Worm (Caenorhabditis elegans) whole organism, young adult: ENCODE measurements around the gene F54D5.4.

Experiments used
- C06A6.2 ChIP-seq: fragments of 200-800 bp; sonication (Bioruptor generic); conservative IDR thresholded peaks from 2 replicates; pipeline ENCODE4 v1.3.6; 2022; ENCODE audit warnings: missing genetic modification characterization, missing compliant biosample characterization
- D2030.7 ChIP-seq: fragments of 200-800 bp; sonication (Bioruptor generic); IDR thresholded peaks from 2 replicates; pipeline ENCODE4 v1.3.6; 2022; ENCODE audit warnings: missing genetic modification reagents, missing genetic modification characterization, missing compliant biosample characterization
- F10E7.11 ChIP-seq: sonication (generic microtip); optimal IDR thresholded peaks from 2 replicates; lab custom pipeline; 2017; ENCODE audit warnings: mild to moderate bottlenecking, missing genetic modification characterization, moderate library complexity, missing compliant biosample characterization
- F33H1.4 ChIP-seq: fragments of 200-800 bp; sonication (Bioruptor generic); IDR thresholded peaks from 2 replicates; pipeline ENCODE4 v1.3.6; 2022; ENCODE audit warnings: missing genetic modification reagents, missing genetic modification characterization, missing compliant biosample characterization
- F37B4.10 ChIP-seq: fragments of 200-800 bp; sonication (Bioruptor generic); IDR thresholded peaks from 2 replicates; pipeline ENCODE4 v1.3.6; 2022; ENCODE audit warnings: missing genetic modification characterization, missing compliant biosample characterization
- F57A8.1 ChIP-seq: fragments of 200-800 bp; sonication (Bioruptor generic); optimal IDR thresholded peaks from 2 replicates; lab custom pipeline; 2018; ENCODE audit warnings: mild to moderate bottlenecking, missing genetic modification characterization, moderate library complexity, missing compliant biosample characterization
- F57C9.4 ChIP-seq: sonication (generic microtip); optimal IDR thresholded peaks from 2 replicates; lab custom pipeline; 2017; ENCODE audit warnings: mild to moderate bottlenecking, missing genetic modification characterization, missing compliant biosample characterization
- T07F8.4 ChIP-seq: sonication (generic microtip); optimal IDR thresholded peaks from 2 replicates; lab custom pipeline; 2016; ENCODE audit warnings: mild to moderate bottlenecking, missing genetic modification characterization, moderate library complexity, missing compliant biosample characterization
- Y53G8AR.9 ChIP-seq: fragments of 200-800 bp; sonication (Bioruptor generic); conservative IDR thresholded peaks from 2 replicates; pipeline ENCODE4 v1.3.6; 2022; ENCODE audit warnings: missing genetic modification reagents, missing genetic modification characterization, missing compliant biosample characterization
- ZK185.1 ChIP-seq: sonication (generic microtip); optimal IDR thresholded peaks from 2 replicates; lab custom pipeline; 2016; ENCODE audit warnings: mild to moderate bottlenecking, missing genetic modification characterization, missing compliant biosample characterization; ENCODE audit not compliant: poor library complexity, severe bottlenecking
- aptf-2 ChIP-seq: fragments of 200-800 bp; sonication (Bioruptor generic); conservative IDR thresholded peaks from 2 replicates; pipeline ENCODE4 v1.3.6; 2022; ENCODE audit warnings: missing genetic modification reagents, missing genetic modification characterization, missing compliant biosample characterization
- aptf-3 ChIP-seq: fragments of 200-800 bp; sonication (Bioruptor generic); IDR thresholded peaks from 2 replicates; pipeline ENCODE4 v1.3.6; 2022; ENCODE audit warnings: missing genetic modification characterization, missing compliant biosample characterization
- athp-1 ChIP-seq: sonication (generic microtip); optimal IDR thresholded peaks from 2 replicates; lab custom pipeline; 2017; ENCODE audit warnings: mild to moderate bottlenecking, missing genetic modification characterization, missing compliant biosample characterization
- bed-2 ChIP-seq: fragments of 200-800 bp; sonication (Bioruptor generic); IDR thresholded peaks from 2 replicates; pipeline ENCODE4 v1.3.6; 2022; ENCODE audit warnings: missing genetic modification reagents, missing genetic modification characterization, missing compliant biosample characterization
- ceh-100 ChIP-seq: fragments of 200-800 bp; sonication (Bioruptor generic); IDR thresholded peaks from 2 replicates; pipeline ENCODE4 v1.3.6; 2022; ENCODE audit warnings: missing genetic modification reagents, missing genetic modification characterization, missing compliant biosample characterization
- die-1 ChIP-seq: sonication (generic microtip); optimal IDR thresholded peaks from 2 replicates; lab custom pipeline; 2016; ENCODE audit warnings: missing genotype, mild to moderate bottlenecking, missing genetic modification characterization, missing compliant biosample characterization
- dpl-1 ChIP-seq: fragments of 150-350 bp; optimal IDR thresholded peaks from 2 replicates; lab custom pipeline; 2014; ENCODE audit warnings: missing biosample characterization, missing genetic modification reagents, missing genetic modification characterization
- ekl-4 ChIP-seq: fragments of 200-800 bp; sonication (Bioruptor generic); IDR thresholded peaks from 2 replicates; pipeline ENCODE4 v1.3.6; 2022; ENCODE audit warnings: missing genetic modification reagents, missing genetic modification characterization, missing compliant biosample characterization
- him-1 ChIP-seq: sonication (generic microtip); optimal IDR thresholded peaks from 2 replicates; lab custom pipeline; 2016; ENCODE audit warnings: missing genotype, missing genetic modification reagents, missing genetic modification characterization, missing compliant biosample characterization
- hmg-20 ChIP-seq: fragments of 200-800 bp; sonication (Bioruptor generic); IDR thresholded peaks from 2 replicates; pipeline ENCODE4 v1.3.6; 2022; ENCODE audit warnings: missing genetic modification reagents, missing genetic modification characterization, missing compliant biosample characterization
- lag-1 ChIP-seq: fragments of 200-800 bp; sonication (Bioruptor generic); IDR thresholded peaks from 2 replicates; pipeline ENCODE4 v1.3.6; 2022; ENCODE audit warnings: missing genetic modification reagents, missing genetic modification characterization, missing compliant biosample characterization
- let-526 ChIP-seq: fragments of 200-800 bp; sonication (Bioruptor generic); IDR thresholded peaks from 2 replicates; pipeline ENCODE4 v1.3.6; 2022; ENCODE audit warnings: missing genetic modification reagents, missing genetic modification characterization, missing compliant biosample characterization
- let-607 ChIP-seq, 2 experiments: fragments of 200-800 bp in 1 of 2; sonication (Bioruptor generic) in 1 of 2; sonication (generic microtip) in 1 of 2; optimal IDR thresholded peaks; 2 replicates each; lab custom pipeline; 2016 to 2018; ENCODE audit warnings: mild to moderate bottlenecking in 2 of 2, missing compliant biosample characterization in 2 of 2, missing genetic modification characterization in 2 of 2, moderate library complexity in 2 of 2, missing genotype in 1 of 2
- lin-54 ChIP-seq: fragments of 200-800 bp; sonication (Bioruptor generic); optimal IDR thresholded peaks from 2 replicates; lab custom pipeline; 2018; ENCODE audit warnings: mild to moderate bottlenecking, missing genetic modification characterization, missing compliant biosample characterization
- lir-1 ChIP-seq: fragments of 200-800 bp; sonication (Bioruptor generic); conservative IDR thresholded peaks from 2 replicates; pipeline ENCODE4 v1.3.6; 2022; ENCODE audit warnings: missing genetic modification reagents, missing genetic modification characterization, missing compliant biosample characterization
- lsl-1 ChIP-seq: fragments of 200-800 bp; sonication (Bioruptor generic); optimal IDR thresholded peaks from 2 replicates; lab custom pipeline; 2018; ENCODE audit warnings: mild to moderate bottlenecking, missing genetic modification characterization, moderate library complexity, missing compliant biosample characterization
- madf-10 ChIP-seq: sonication (generic microtip); optimal IDR thresholded peaks from 2 replicates; lab custom pipeline; 2016; ENCODE audit warnings: mild to moderate bottlenecking, missing genetic modification characterization, missing compliant biosample characterization
- madf-3 ChIP-seq: fragments of 200-800 bp; sonication (Bioruptor generic); IDR thresholded peaks from 2 replicates; pipeline ENCODE4 v1.3.6; 2022; ENCODE audit warnings: missing genetic modification reagents, missing genetic modification characterization, missing compliant biosample characterization
- madf-6 ChIP-seq: fragments of 200-800 bp; sonication (Bioruptor generic); IDR thresholded peaks from 2 replicates; pipeline ENCODE4 v1.3.6; 2022; ENCODE audit warnings: missing genetic modification reagents, missing genetic modification characterization, missing compliant biosample characterization
- madf-8 ChIP-seq: fragments of 200-800 bp; sonication (Bioruptor generic); conservative IDR thresholded peaks from 2 replicates; pipeline ENCODE4 v1.3.6; 2022; ENCODE audit warnings: missing genetic modification reagents, missing genetic modification characterization, missing compliant biosample characterization
- mcd-1 ChIP-seq: fragments of 200-800 bp; sonication (Bioruptor generic); IDR thresholded peaks from 2 replicates; pipeline ENCODE4 v1.3.6; 2022; ENCODE audit warnings: missing genetic modification reagents, missing genetic modification characterization, missing compliant biosample characterization
- mxl-1 ChIP-seq: sonication (generic microtip); optimal IDR thresholded peaks from 2 replicates; lab custom pipeline; 2016; ENCODE audit warnings: missing genetic modification characterization, missing compliant biosample characterization
- nfyb-1 ChIP-seq: fragments of 200-800 bp; sonication (Bioruptor generic); IDR thresholded peaks from 2 replicates; pipeline ENCODE4 v1.3.6; 2022; ENCODE audit warnings: missing genetic modification reagents, missing genetic modification characterization, missing compliant biosample characterization
- nhr-179 ChIP-seq: sonication (generic microtip); optimal IDR thresholded peaks from 2 replicates; lab custom pipeline; 2016; ENCODE audit warnings: mild to moderate bottlenecking, missing genetic modification characterization, missing compliant biosample characterization
- rcor-1 ChIP-seq: fragments of 200-800 bp; sonication (Bioruptor generic); IDR thresholded peaks from 2 replicates; pipeline ENCODE4 v1.3.6; 2022; ENCODE audit warnings: missing genetic modification reagents, missing genetic modification characterization, missing compliant biosample characterization
- repo-1 ChIP-seq: sonication (generic microtip); optimal IDR thresholded peaks from 2 replicates; lab custom pipeline; 2017; ENCODE audit warnings: mild to moderate bottlenecking, missing genetic modification characterization, missing compliant biosample characterization
- rpc-1 ChIP-seq, 2 experiments: fragments of 150-350 bp in 1 of 2; sonication (generic microtip) in 1 of 2; optimal IDR thresholded peaks; 2 replicates each; lab custom pipeline; 2014 to 2018; ENCODE audit warnings: missing biosample characterization in 1 of 2, missing genetic modification characterization in 1 of 2, missing genetic modification reagents in 1 of 2, missing genotype in 1 of 2
- sdz-38 ChIP-seq: sonication (generic microtip); optimal IDR thresholded peaks from 2 replicates; lab custom pipeline; 2016; ENCODE audit warnings: missing genotype, missing genetic modification characterization, missing compliant biosample characterization
- snpc-4 ChIP-seq, 5 experiments: fragments of 150-350 bp in 1 of 5; sonication (generic microtip) in 4 of 5; optimal IDR thresholded peaks; 2 replicates each; lab custom pipeline; 2014 to 2018; ENCODE audit warnings: missing genetic modification characterization in 5 of 5, missing biosample characterization in 3 of 5, antibody characterized with exemption in 2 of 5, mild to moderate bottlenecking in 2 of 5, missing compliant biosample characterization in 2 of 5, missing genotype in 2 of 5, moderate library complexity in 2 of 5, missing genetic modification reagents in 1 of 5
- sptf-2 ChIP-seq: fragments of 200-800 bp; sonication (Bioruptor generic); optimal IDR thresholded peaks from 2 replicates; lab custom pipeline; 2018; ENCODE audit warnings: mild to moderate bottlenecking, missing genetic modification characterization, missing compliant biosample characterization
- tlf-1 ChIP-seq: fragments of 200-800 bp; sonication (Bioruptor generic); optimal IDR thresholded peaks from 2 replicates; lab custom pipeline; 2018; ENCODE audit warnings: mild to moderate bottlenecking, missing genetic modification characterization, missing compliant biosample characterization
- xnd-1 ChIP-seq: sonication (generic microtip); optimal IDR thresholded peaks from 2 replicates; lab custom pipeline; 2016; ENCODE audit warnings: missing genotype, missing genetic modification reagents, missing genetic modification characterization, missing compliant biosample characterization
- zfh-2 ChIP-seq: fragments of 200-800 bp; sonication (Bioruptor generic); conservative IDR thresholded peaks from 2 replicates; pipeline ENCODE4 v1.3.6; 2022; ENCODE audit warnings: missing genetic modification reagents, missing genetic modification characterization, missing compliant biosample characterization
- zim-3 ChIP-seq: sonication (generic microtip); optimal IDR thresholded peaks from 2 replicates; lab custom pipeline; 2017; ENCODE audit warnings: mild to moderate bottlenecking, missing genetic modification characterization, moderate library complexity, missing compliant biosample characterization
- ztf-28 ChIP-seq: fragments of 200-800 bp; sonication (Bioruptor generic); IDR thresholded peaks from 2 replicates; pipeline ENCODE4 v1.3.6; 2022; ENCODE audit warnings: missing genetic modification reagents, missing genetic modification characterization, missing compliant biosample characterization
- ztf-3 ChIP-seq: fragments of 200-800 bp; sonication (Bioruptor generic); optimal IDR thresholded peaks from 2 replicates; lab custom pipeline; 2018; ENCODE audit warnings: mild to moderate bottlenecking, missing genetic modification characterization, missing compliant biosample characterization

F54D5.4 gene

ce11 chrII:11536505-11536904 is 33.1 kb upstream of the F54D5.4 start:
- TF ChIP-seq F33H1.4 (GFP tag; lab: Robert Waterston, UW) (peak; percentile 31; the same call in 1 of the 2 replicates), mxl-1 (tag; lab: Kevin White, UChicago) (no peak), madf-6 (GFP tag; lab: Robert Waterston, UW) (peak; percentile 92), sptf-2 (GFP tag; lab: Kevin White, UChicago) (no peak), madf-8 (peak; percentile 93), rcor-1 (GFP tag; lab: Robert Waterston, UW) (no peak), D2030.7 (GFP tag; lab: Robert Waterston, UW) (0 out of 2 replicates have a peak, but pooled peaks have one; percentile 28), aptf-2 (GFP tag; lab: Robert Waterston, UW) (no peak), hmg-20 (no peak), xnd-1 (tag; lab: Kevin White, UChicago) (peak; percentile 72), lsl-1 (peak; percentile 81), rpc-1 (optimal IDR thresholded peaks at IDR 0.05; lab: Kevin White, UChicago) (no peak), rpc-1 (tag; optimal IDR thresholded peaks at IDR 0.05; lab: Kevin White, UChicago) (no peak)

ce11 chrII:11537115-11537514 is 32.5 kb upstream of the F54D5.4 start:
- TF ChIP-seq rcor-1 (GFP tag; lab: Robert Waterston, UW) (peak; percentile 47; the same call in 1 of the 2 replicates), tlf-1 (GFP tag; lab: Kevin White, UChicago) (peak; percentile 81), nhr-179 (tag; lab: Kevin White, UChicago) (no peak), repo-1 (tag; lab: Kevin White, UChicago) (no peak), lir-1 (GFP tag; lab: Robert Waterston, UW) (peak; percentile 79; the same call in 1 of the 2 replicates), lsl-1 (peak; percentile 80), let-526 (no peak), lin-54 (GFP tag; lab: Kevin White, UChicago) (peak; percentile 81), T07F8.4 (tag; lab: Kevin White, UChicago) (no peak), ceh-100 (GFP tag; lab: Robert Waterston, UW) (peak; percentile 84), let-607 (tag; optimal IDR thresholded peaks at IDR 0.05; lab: Kevin White, UChicago) (no peak), die-1 (no peak), lag-1 (GFP tag; lab: Robert Waterston, UW) (no peak), madf-10 (no peak), him-1 (tag; lab: Kevin White, UChicago) (peak; percentile 30), Y53G8AR.9 (GFP tag; lab: Robert Waterston, UW) (0 out of 2 replicates have a peak, but pooled peaks have one; percentile 68), athp-1 (tag; lab: Kevin White, UChicago) (peak; percentile 40), F10E7.11 (no peak), madf-3 (GFP tag; lab: Robert Waterston, UW) (peak; percentile 92), F57A8.1 (GFP tag; lab: Kevin White, UChicago) (no peak), zim-3 (tag; lab: Kevin White, UChicago) (no peak), bed-2 (peak; percentile 81; the same call in 1 of the 2 replicates), F37B4.10 (GFP tag; lab: Robert Waterston, UW) (peak; percentile 78; the same call in 1 of the 2 replicates), ZK185.1 (no peak), mcd-1 (GFP tag; lab: Robert Waterston, UW) (peak; percentile 78), zfh-2 (GFP tag; lab: Robert Waterston, UW) (peak; percentile 85), aptf-2 (GFP tag; lab: Robert Waterston, UW) (peak; percentile 85), nfyb-1 (GFP tag; lab: Robert Waterston, UW) (no peak), ztf-28 (GFP tag; lab: Robert Waterston, UW) (0 out of 2 replicates have a peak, but pooled peaks have one; percentile 51), ekl-4 (GFP tag; lab: Robert Waterston, UW) (peak; percentile 64), ztf-3 (GFP tag; lab: Kevin White, UChicago) (no peak), snpc-4 (GFP tag; optimal IDR thresholded peaks at IDR 0.05; lab: Kevin White, UChicago) (no peak), snpc-4 (tag; optimal IDR thresholded peaks at IDR 0.05; lab: Kevin White, UChicago) (peak in 2 of 4 experiments; percentile 19 to 23), C06A6.2 (GFP tag; lab: Robert Waterston, UW) (no peak), sdz-38 (tag; lab: Kevin White, UChicago) (no peak), dpl-1 (peak; percentile 88), F57C9.4 (tag; lab: Kevin White, UChicago) (no peak), aptf-3 (GFP tag; lab: Robert Waterston, UW) (no peak)
